Worm (Caenorhabditis elegans): ENCODE data around the gene nhr-168.
A peak's percentile ranks its signal among the peaks of the same experiment; 100 is the strongest.

nhr-168 gene

DNA sequence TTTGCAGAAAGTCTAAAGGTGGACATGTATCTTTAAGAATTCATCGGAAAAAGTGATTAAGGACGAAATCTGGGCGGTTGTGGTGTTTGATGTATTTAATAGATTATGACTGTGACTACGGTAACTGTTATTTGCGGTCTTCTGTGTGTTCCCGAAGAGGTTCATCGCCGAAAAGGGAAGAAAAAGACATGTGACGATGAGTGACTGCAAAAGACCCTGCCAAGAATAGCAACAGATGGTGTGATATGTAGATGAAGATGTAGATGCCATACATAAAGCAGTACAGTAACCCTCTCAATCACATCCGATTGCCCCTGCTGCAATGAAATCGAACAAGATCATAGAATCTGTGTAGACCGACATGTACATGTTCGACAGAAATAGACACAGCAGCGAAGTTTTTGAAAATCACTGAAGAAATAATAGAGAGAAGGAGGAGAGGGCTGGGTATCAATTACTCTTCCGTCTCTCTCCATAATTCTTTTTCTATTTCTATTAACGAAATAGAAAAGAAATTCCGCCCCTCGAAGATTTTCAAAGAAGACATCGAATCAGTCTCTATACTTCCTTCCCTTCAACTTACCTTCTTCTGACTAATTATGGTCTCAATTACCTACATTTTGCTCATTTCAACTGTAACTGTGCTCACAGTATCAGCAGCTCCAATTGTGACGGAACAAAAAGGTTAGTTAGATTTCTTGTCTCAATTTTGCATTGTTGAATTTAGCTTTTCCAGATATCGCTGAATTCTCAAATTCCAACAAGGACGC lies 25.3 kb upstream of the nhr-168 start, which contains the start of gene F32H5.3 (continued):
- TF ChIP-seq lin-39 (tag; optimal IDR thresholded peaks at IDR 0.05), result no peak
- TF ChIP-seq elt-2 (tag; optimal IDR thresholded peaks at IDR 0.05), result no peak
- peak in 1 of 2 experiments; percentile 36 for TF ChIP-seq lin-35 (GFP tag; optimal IDR thresholded peaks at IDR 0.05)
- TF ChIP-seq lin-14 (GFP tag; optimal IDR thresholded peaks at IDR 0.05), result peak; percentile 67
- TF ChIP-seq sox-4 (tag; optimal IDR thresholded peaks at IDR 0.05), result no peak
- no peak for TF ChIP-seq ets-5 (GFP tag; IDR thresholded peaks at IDR 0.05)
- no peak for TF ChIP-seq ces-1 (GFP tag; optimal IDR thresholded peaks at IDR 0.05)
- TF ChIP-seq isw-1 (GFP tag; IDR thresholded peaks at IDR 0.05), result no peak
- no peak for TF ChIP-seq mab-9 (GFP tag; IDR thresholded peaks at IDR 0.05)
- TF ChIP-seq nhr-47 (tag; optimal IDR thresholded peaks at IDR 0.05), result no peak
- no peak for TF ChIP-seq hlh-17 (GFP tag; optimal IDR thresholded peaks at IDR 0.05; ENCODE audit: borderline replicate concordance)
- TF ChIP-seq irx-1 (tag; optimal IDR thresholded peaks at IDR 0.05), result no peak
- TF ChIP-seq nhr-11 (tag; optimal IDR thresholded peaks at IDR 0.05), result no peak
- TF ChIP-seq nhr-71 (tag; optimal IDR thresholded peaks at IDR 0.05), result peak; percentile 64
- peak; percentile 17 for TF ChIP-seq blmp-1 (tag; optimal IDR thresholded peaks at IDR 0.05)
- no peak for TF ChIP-seq mep-1 (tag; optimal IDR thresholded peaks at IDR 0.05)
- TF ChIP-seq nhr-85 (tag), result peak; percentile 95
- TF ChIP-seq tbx-2 (tag; optimal IDR thresholded peaks at IDR 0.05), result peak; percentile 22
- no peak for TF ChIP-seq skn-1 (tag; optimal IDR thresholded peaks at IDR 0.05)
- TF ChIP-seq lin-15B (tag; optimal IDR thresholded peaks at IDR 0.05), result no peak
- no peak for TF ChIP-seq nhr-90 (tag; optimal IDR thresholded peaks at IDR 0.05; ENCODE audit: poor library complexity)
- no peak for TF ChIP-seq tlp-1 (tag; optimal IDR thresholded peaks at IDR 0.05)
- TF ChIP-seq ceh-63 (GFP tag; optimal IDR thresholded peaks at IDR 0.05), result no peak
- TF ChIP-seq fos-1 (tag; optimal IDR thresholded peaks at IDR 0.05), result no peak
- no peak for TF ChIP-seq ama-1 (optimal IDR thresholded peaks at IDR 0.05)
- no peak for TF ChIP-seq C34B4.2 (tag; optimal IDR thresholded peaks at IDR 0.05)
- TF ChIP-seq snu-23 (GFP tag; optimal IDR thresholded peaks at IDR 0.05), result peak; percentile 54

DNA sequence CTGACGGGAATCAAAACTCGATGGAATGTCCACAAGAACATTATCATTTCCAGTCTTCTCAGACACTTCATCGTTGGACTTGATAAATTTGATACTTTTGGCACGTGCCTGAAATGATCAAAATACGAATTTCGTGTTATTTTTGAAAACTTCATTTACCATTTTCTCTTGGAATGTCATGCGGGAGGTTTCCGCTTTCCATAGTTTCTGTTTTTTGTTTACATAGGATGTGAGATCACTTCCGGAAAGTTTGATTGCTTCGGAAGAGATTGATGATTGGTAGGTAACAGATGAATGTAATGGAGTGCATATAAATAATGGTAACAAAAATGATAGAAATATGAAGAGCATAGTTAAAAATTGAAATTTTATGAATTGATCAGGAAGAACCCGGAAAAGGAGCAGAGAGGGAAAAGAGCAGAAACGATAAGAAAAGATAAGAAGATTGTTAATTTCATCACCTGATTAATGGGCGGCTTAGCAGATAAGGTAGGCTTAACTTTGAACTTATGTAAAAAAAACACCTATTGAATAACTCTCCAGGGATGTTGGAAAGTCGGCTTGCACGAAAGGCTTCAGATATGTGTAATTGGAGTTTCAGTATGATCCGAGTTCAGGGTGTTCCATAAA lies 24.1 kb upstream of the nhr-168 start, which contains the start of gene F32H5.1:
TSS of gene F32H5.1 (minus strand) at position 386 of the 630 bp plus-strand sequence.
- TF ChIP-seq rnt-1 (tag; optimal IDR thresholded peaks at IDR 0.05), result no peak
- peak; percentile 65 for TF ChIP-seq nhr-85 (tag)
- TF ChIP-seq grh-1 (GFP tag; IDR thresholded peaks at IDR 0.05), result no peak
- no peak for TF ChIP-seq efl-3 (GFP tag; optimal IDR thresholded peaks at IDR 0.05)
- TF ChIP-seq ceh-82 (tag; optimal IDR thresholded peaks at IDR 0.05), result no peak
- TF ChIP-seq ceh-63 (GFP tag; optimal IDR thresholded peaks at IDR 0.05), result no peak
- no peak for TF ChIP-seq sptf-1 (tag; optimal IDR thresholded peaks at IDR 0.05)
- no peak for TF ChIP-seq unc-86 (tag; optimal IDR thresholded peaks at IDR 0.05)
- TF ChIP-seq nhr-71 (tag; optimal IDR thresholded peaks at IDR 0.05), result peak; percentile 64
- TF ChIP-seq fos-1 (tag; optimal IDR thresholded peaks at IDR 0.05), result no peak
- TF ChIP-seq elt-2 (tag; optimal IDR thresholded peaks at IDR 0.05), result peak; percentile 91
- peak; percentile 26 for TF ChIP-seq blmp-1 (tag; optimal IDR thresholded peaks at IDR 0.05)
- TF ChIP-seq lir-3 (tag; optimal IDR thresholded peaks at IDR 0.05; ENCODE audit: poor library complexity), result no peak
- no peak for TF ChIP-seq pqm-1 (tag; optimal IDR thresholded peaks at IDR 0.05)
- no peak for TF ChIP-seq skn-1 (tag; optimal IDR thresholded peaks at IDR 0.05)
- TF ChIP-seq hpl-2 (GFP tag; optimal IDR thresholded peaks at IDR 0.05), result no peak
- TF ChIP-seq nhr-28 (tag; optimal IDR thresholded peaks at IDR 0.05), result no peak
- TF ChIP-seq aha-1 (tag; optimal IDR thresholded peaks at IDR 0.05), result no peak
- TF ChIP-seq nhr-19 (GFP tag; conservative IDR thresholded peaks at IDR 0.05), result no peak
- TF ChIP-seq fkh-4 (tag; optimal IDR thresholded peaks at IDR 0.05; ENCODE audit: borderline replicate concordance), result no peak
- no peak for TF ChIP-seq zag-1 (tag; optimal IDR thresholded peaks at IDR 0.05)
- TF ChIP-seq swsn-7 (tag; optimal IDR thresholded peaks at IDR 0.05), result no peak
- no peak for TF ChIP-seq nhr-84 (tag; optimal IDR thresholded peaks at IDR 0.05)
- TF ChIP-seq tlp-1 (tag; optimal IDR thresholded peaks at IDR 0.05), result no peak
- no peak for TF ChIP-seq snpc-4 (tag; optimal IDR thresholded peaks at IDR 0.05)
- TF ChIP-seq ceh-90 (tag; optimal IDR thresholded peaks at IDR 0.05), result no peak
- TF ChIP-seq C04F5.9 (tag; optimal IDR thresholded peaks at IDR 0.05), result no peak
- TF ChIP-seq C16A3.4 (tag; optimal IDR thresholded peaks at IDR 0.05), result no peak
- no peak for TF ChIP-seq aly-2 (tag; optimal IDR thresholded peaks at IDR 0.05)
- TF ChIP-seq snu-23 (GFP tag; optimal IDR thresholded peaks at IDR 0.05), result peak; percentile 15
- no peak for TF ChIP-seq jun-1 (tag; optimal IDR thresholded peaks at IDR 0.05)
- TF ChIP-seq hlh-17 (GFP tag; optimal IDR thresholded peaks at IDR 0.05; ENCODE audit: borderline replicate concordance), result no peak
- no peak for TF ChIP-seq lin-13 (GFP tag; optimal IDR thresholded peaks at IDR 0.05)
- no peak for TF ChIP-seq ets-5 (GFP tag; IDR thresholded peaks at IDR 0.05)
